Worm (Caenorhabditis elegans): ENCODE data around the gene nlp-16.

ce11 chrIV:6232769-6233290 is 26.8 kb downstream of the nlp-16 start, which contains the start of gene F58F9.3:
- TF ChIP-seq efl-1 (optimal IDR thresholded peaks at IDR 0.05) (no peak), efl-1 (GFP tag; optimal IDR thresholded peaks at IDR 0.05 in 1 of 2) (no peak), ama-1 (optimal IDR thresholded peaks at IDR 0.05) (no peak), zip-4 (GFP tag; optimal IDR thresholded peaks at IDR 0.05) (no peak), hlh-4 (tag; optimal IDR thresholded peaks at IDR 0.05) (no peak), sup-37 (GFP tag; optimal IDR thresholded peaks at IDR 0.05) (no peak), nhr-237 (tag; optimal IDR thresholded peaks at IDR 0.05) (no peak), sptf-1 (tag; optimal IDR thresholded peaks at IDR 0.05) (no peak), lin-39 (tag; optimal IDR thresholded peaks at IDR 0.05) (no peak), fkh-4 (tag; optimal IDR thresholded peaks at IDR 0.05; ENCODE audit: borderline replicate concordance) (no peak), fos-1 (tag; optimal IDR thresholded peaks at IDR 0.05) (no peak)
